Fruit fly (Drosophila melanogaster) whole organism, embryonic: Measurements from ENCODE around the gene CG14196.

Experiments used
- Asciz ChIP-seq: fragments of 200-800 bp; sonication (Bioruptor generic); optimal IDR thresholded peaks from 2 replicates; lab custom pipeline; 2017; ENCODE audit warnings: missing biosample characterization, mild to moderate bottlenecking, missing genetic modification characterization, missing genetic modification reagents
- CG10274 ChIP-seq: fragments of 200-800 bp; sonication (Bioruptor generic); optimal IDR thresholded peaks from 3 replicates; lab custom pipeline; 2017; ENCODE audit warnings: missing biosample characterization, mild to moderate bottlenecking, missing genetic modification characterization
- CG10321 ChIP-seq: fragments of 200-800 bp; sonication (Bioruptor generic); IDR thresholded peaks from 2 replicates; pipeline ENCODE4 v1.3.6; 2022; ENCODE audit warnings: missing biosample characterization, missing genetic modification characterization
- CG12236 ChIP-seq: fragments of 200-800 bp; sonication (Bioruptor generic); optimal IDR thresholded peaks from 2 replicates; lab custom pipeline; 2016; ENCODE audit warnings: missing biosample characterization, missing genetic modification characterization
- CG12391 ChIP-seq: fragments of 200-800 bp; sonication (Bioruptor generic); optimal IDR thresholded peaks from 3 replicates; lab custom pipeline; 2018; ENCODE audit warnings: missing biosample characterization, mild to moderate bottlenecking, missing genetic modification characterization, moderate library complexity
- CG15479 ChIP-seq: fragments of 200-800 bp; sonication (Bioruptor generic); optimal IDR thresholded peaks from 3 replicates; lab custom pipeline; 2019; ENCODE audit warnings: missing biosample characterization, mild to moderate bottlenecking, missing genetic modification characterization, moderate library complexity
- CG15601 ChIP-seq: fragments of 200-800 bp; sonication (Bioruptor generic); optimal IDR thresholded peaks from 3 replicates; lab custom pipeline; 2019; ENCODE audit warnings: missing biosample characterization, mild to moderate bottlenecking, missing genetic modification characterization, moderate library complexity
- CG1602 ChIP-seq: fragments of 200-800 bp; sonication (Bioruptor generic); optimal IDR thresholded peaks from 3 replicates; lab custom pipeline; 2016; ENCODE audit warnings: missing biosample characterization, missing genetic modification characterization
- CG17186 ChIP-seq: fragments of 200-800 bp; sonication (Bioruptor generic); optimal IDR thresholded peaks from 3 replicates; lab custom pipeline; 2017; ENCODE audit warnings: missing biosample characterization, missing genetic modification reagents, missing genetic modification characterization
- CG17359 ChIP-seq: fragments of 200-800 bp; sonication (Bioruptor generic); optimal IDR thresholded peaks from 3 replicates; lab custom pipeline; 2018; ENCODE audit warnings: missing biosample characterization, mild to moderate bottlenecking, missing genetic modification characterization, moderate library complexity
- CG2129 ChIP-seq: fragments of 200-800 bp; sonication (Bioruptor generic); IDR thresholded peaks from 2 replicates; pipeline ENCODE4 v1.3.6; 2022; ENCODE audit warnings: missing biosample characterization, missing genetic modification characterization; ENCODE audit not compliant: partially characterized antibody
- CG2889 ChIP-seq: fragments of 200-800 bp; sonication (Bioruptor generic); IDR thresholded peaks from 3 replicates; pipeline ENCODE4 v1.3.6; 2022; ENCODE audit warnings: missing biosample characterization, missing genetic modification characterization
- CG32772 ChIP-seq: fragments of 200-800 bp; sonication (Bioruptor generic); IDR thresholded peaks from 2 replicates; pipeline ENCODE4 v1.3.6; 2022; ENCODE audit warnings: missing biosample characterization, missing genetic modification characterization
- CG33557 ChIP-seq: fragments of 200-800 bp; sonication (Bioruptor generic); optimal IDR thresholded peaks from 2 replicates; lab custom pipeline; 2019; ENCODE audit warnings: missing biosample characterization, mild to moderate bottlenecking, missing genetic modification characterization, moderate library complexity
- CG34422 ChIP-seq: fragments of 200-800 bp; sonication (Bioruptor generic); IDR thresholded peaks from 3 replicates; pipeline ENCODE4 v1.3.6; 2022; ENCODE audit warnings: missing biosample characterization, missing genetic modification characterization
- CG4282 ChIP-seq: fragments of 200-800 bp; sonication (Bioruptor generic); optimal IDR thresholded peaks from 2 replicates; lab custom pipeline; 2016; ENCODE audit warnings: missing biosample characterization, missing genetic modification characterization
- CG43689 ChIP-seq: fragments of 200-800 bp; sonication (Bioruptor generic); IDR thresholded peaks from 2 replicates; pipeline ENCODE4 v1.3.6; 2022; ENCODE audit warnings: missing biosample characterization, missing genetic modification characterization
- CG4730 ChIP-seq: fragments of 200-800 bp; sonication (Bioruptor generic); IDR thresholded peaks from 2 replicates; pipeline ENCODE4 v1.3.6; 2022; ENCODE audit warnings: missing biosample characterization, missing genetic modification characterization
- CG4820 ChIP-seq: fragments of 200-800 bp; sonication (Bioruptor generic); optimal IDR thresholded peaks from 3 replicates; lab custom pipeline; 2016; ENCODE audit warnings: missing biosample characterization, missing genetic modification characterization
- CG6689 ChIP-seq: fragments of 200-800 bp; sonication (Bioruptor generic); IDR thresholded peaks from 2 replicates; pipeline ENCODE4 v1.3.6; 2022; ENCODE audit warnings: missing biosample characterization, missing genetic modification characterization
- CG8359 ChIP-seq: fragments of 200-800 bp; sonication (Bioruptor generic); optimal IDR thresholded peaks from 2 replicates; lab custom pipeline; 2017; ENCODE audit warnings: missing biosample characterization, mild to moderate bottlenecking, missing genetic modification characterization, borderline replicate concordance
- CoRest ChIP-seq: fragments of 200-800 bp; sonication (Bioruptor generic); optimal IDR thresholded peaks from 3 replicates; lab custom pipeline; 2018; ENCODE audit warnings: missing biosample characterization, mild to moderate bottlenecking, missing genetic modification characterization, moderate library complexity
- Doc3 ChIP-seq: fragments of 200-800 bp; sonication (Bioruptor generic); IDR thresholded peaks from 3 replicates; pipeline ENCODE4 v1.3.6; 2022; ENCODE audit warnings: missing biosample characterization, missing genetic modification characterization; ENCODE audit not compliant: partially characterized antibody
- E2f2 ChIP-seq: fragments of 200-800 bp; sonication (Bioruptor generic); IDR thresholded peaks from 2 replicates; pipeline ENCODE4 v1.3.6; 2022; ENCODE audit warnings: missing biosample characterization, missing genetic modification characterization
- Fer2 ChIP-seq: fragments of 200-800 bp; sonication (Bioruptor generic); optimal IDR thresholded peaks from 2 replicates; lab custom pipeline; 2018; ENCODE audit warnings: missing biosample characterization, mild to moderate bottlenecking, missing genetic modification characterization, moderate library complexity
- HLH4C ChIP-seq: fragments of 200-800 bp; sonication (Bioruptor generic); IDR thresholded peaks from 3 replicates; pipeline ENCODE4 v1.3.6; 2022; ENCODE audit warnings: missing biosample characterization, missing genetic modification characterization; ENCODE audit not compliant: partially characterized antibody
- MBD-R2 ChIP-seq: fragments of 200-800 bp; sonication (Bioruptor generic); IDR thresholded peaks from 2 replicates; pipeline ENCODE4 v1.3.6; 2022; ENCODE audit warnings: missing biosample characterization, missing genetic modification characterization
- MESR4 ChIP-seq: fragments of 200-800 bp; sonication (Bioruptor generic); optimal IDR thresholded peaks from 2 replicates; lab custom pipeline; 2018; ENCODE audit warnings: missing biosample characterization, mild to moderate bottlenecking, missing genetic modification characterization, moderate library complexity
- Med ChIP-seq: fragments of 200-800 bp; sonication (Bioruptor generic); peaks from one replicate; lab custom pipeline; 2016; ENCODE audit warnings: missing biosample characterization, missing genetic modification characterization, mild to moderate bottlenecking, inconsistent platforms, moderate library complexity
- NfI ChIP-seq: fragments of 200-800 bp; sonication (Bioruptor generic); optimal IDR thresholded peaks from 3 replicates; lab custom pipeline; 2018; ENCODE audit warnings: missing biosample characterization, mild to moderate bottlenecking, missing genetic modification characterization, moderate library complexity
- Side ChIP-seq: fragments of 200-800 bp; sonication (Bioruptor generic); optimal IDR thresholded peaks from 2 replicates; lab custom pipeline; 2016; ENCODE audit warnings: missing biosample characterization, missing genetic modification characterization
- Vsx1 ChIP-seq: fragments of 200-800 bp; sonication (Bioruptor generic); optimal IDR thresholded peaks from 2 replicates; lab custom pipeline; 2017; ENCODE audit warnings: missing biosample characterization, mild to moderate bottlenecking, missing genetic modification characterization, missing genetic modification reagents
- Xbp1 ChIP-seq: fragments of 200-800 bp; sonication (Bioruptor generic); optimal IDR thresholded peaks from 3 replicates; lab custom pipeline; 2016; ENCODE audit warnings: missing biosample characterization, mild to moderate bottlenecking, missing genetic modification characterization
- ara ChIP-seq: fragments of 200-800 bp; sonication (Bioruptor generic); IDR thresholded peaks from 2 replicates; pipeline ENCODE4 v1.3.6; 2022; ENCODE audit warnings: missing biosample characterization, missing genetic modification characterization
- cad ChIP-seq: fragments of >200 bp; optimal IDR thresholded peaks from 2 replicates; lab custom pipeline; 2017; ENCODE audit warnings: missing biosample characterization, missing genetic modification characterization
- cg ChIP-seq: fragments of 200-800 bp; sonication (Bioruptor generic); optimal IDR thresholded peaks from 3 replicates; lab custom pipeline; 2019; ENCODE audit warnings: missing biosample characterization, mild to moderate bottlenecking, missing genetic modification characterization, moderate library complexity
- chinmo ChIP-seq: fragments of 200-800 bp; sonication (Bioruptor generic); IDR thresholded peaks from 4 replicates; pipeline ENCODE4 v1.3.6; 2022; ENCODE audit warnings: missing biosample characterization, missing genetic modification characterization; ENCODE audit not compliant: partially characterized antibody
- dysf ChIP-seq: fragments of 200-800 bp; sonication (Bioruptor generic); IDR thresholded peaks from 3 replicates; pipeline ENCODE4 v1.3.6; 2022; ENCODE audit warnings: missing biosample characterization, missing genetic modification characterization
- en ChIP-seq: fragments of 200-800 bp; sonication (Bioruptor generic); optimal IDR thresholded peaks from 2 replicates; lab custom pipeline; 2016; ENCODE audit warnings: missing biosample characterization, missing genetic modification characterization
- fd64A ChIP-seq: fragments of 200-800 bp; sonication (Bioruptor generic); optimal IDR thresholded peaks from 3 replicates; lab custom pipeline; 2018; ENCODE audit warnings: missing biosample characterization, mild to moderate bottlenecking, missing genetic modification characterization
- gem ChIP-seq: fragments of 200-800 bp; sonication (Bioruptor generic); optimal IDR thresholded peaks from 2 replicates; lab custom pipeline; 2019; ENCODE audit warnings: missing biosample characterization, mild to moderate bottlenecking, missing genetic modification characterization, moderate library complexity
- hbn ChIP-seq: fragments of 200-800 bp; sonication (Bioruptor generic); IDR thresholded peaks from 2 replicates; pipeline ENCODE4 v1.3.6; 2022; ENCODE audit warnings: missing biosample characterization, missing genetic modification characterization; ENCODE audit not compliant: partially characterized antibody
- lab ChIP-seq: fragments of 200-800 bp; sonication (Bioruptor generic); optimal IDR thresholded peaks from 3 replicates; lab custom pipeline; 2017; ENCODE audit warnings: missing biosample characterization, missing genetic modification characterization, mild to moderate bottlenecking, moderate library complexity, missing genetic modification reagents
- mld ChIP-seq: fragments of 200-800 bp; sonication (Bioruptor generic); IDR thresholded peaks from 3 replicates; pipeline ENCODE4 v1.3.6; 2022; ENCODE audit warnings: missing biosample characterization, missing genetic modification characterization; ENCODE audit not compliant: partially characterized antibody
- nmo ChIP-seq: fragments of 200-800 bp; sonication (Bioruptor generic); optimal IDR thresholded peaks from 2 replicates; lab custom pipeline; 2018; ENCODE audit warnings: missing biosample characterization, mild to moderate bottlenecking, missing genetic modification characterization, moderate library complexity
- phol ChIP-seq: fragments of 200-800 bp; sonication (Bioruptor generic); optimal IDR thresholded peaks from 3 replicates; lab custom pipeline; 2018; ENCODE audit warnings: missing biosample characterization, mild to moderate bottlenecking, missing genetic modification characterization, moderate library complexity
- run ChIP-seq: fragments of 200-800 bp; sonication (Bioruptor generic); optimal IDR thresholded peaks from 3 replicates; lab custom pipeline; 2018; ENCODE audit warnings: missing biosample characterization, mild to moderate bottlenecking, missing genetic modification characterization
- schlank ChIP-seq: fragments of 200-800 bp; sonication (Bioruptor generic); optimal IDR thresholded peaks from 2 replicates; lab custom pipeline; 2018; ENCODE audit warnings: missing biosample characterization, mild to moderate bottlenecking, missing genetic modification characterization
- stwl ChIP-seq: fragments of 200-800 bp; sonication (Bioruptor generic); optimal IDR thresholded peaks from 3 replicates; lab custom pipeline; 2018; ENCODE audit warnings: missing biosample characterization, mild to moderate bottlenecking, missing genetic modification characterization, moderate library complexity
- usp ChIP-seq: fragments of >200 bp; optimal IDR thresholded peaks from 2 replicates; lab custom pipeline; 2017; ENCODE audit warnings: missing biosample characterization, missing genetic modification characterization

Gene CG14196

DNA sequence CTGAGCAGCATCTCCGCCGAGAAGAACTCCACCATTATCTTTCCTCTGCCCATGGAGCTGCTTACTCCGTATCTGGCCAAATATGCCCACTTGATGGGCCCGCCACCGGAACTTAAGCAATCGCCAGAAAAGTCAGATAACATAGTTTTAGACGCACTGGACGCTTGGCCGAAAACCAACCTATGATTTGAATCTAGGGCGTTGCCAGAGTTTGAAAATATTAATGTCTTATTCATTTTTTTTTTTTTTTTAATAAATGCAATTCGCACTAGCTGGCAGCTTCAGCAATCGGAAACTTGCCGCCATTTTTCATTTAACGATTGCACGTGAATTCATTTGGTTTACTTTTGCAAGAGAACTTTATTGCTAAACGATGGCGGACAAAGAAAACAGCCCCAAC lies 51.7 kb downstream of the CG14196 start, which contains the start of gene HP1D3csd (continued):
- TF ChIP-seq CG15479 (GFP tag; lab: Kevin White, UChicago) (no peak), CG10321 (no peak), CG6689 (GFP tag; lab: Robert Waterston, UW) (no peak), Fer2 (tag; lab: Kevin White, UChicago) (no peak), CG34422 (GFP tag; lab: Robert Waterston, UW) (no peak), NfI (GFP tag; lab: Kevin White, UChicago) (no peak), CG17359 (tag; lab: Kevin White, UChicago) (peak; percentile 94), nmo (peak; percentile 3), usp (no peak), Side (GFP tag; lab: Kevin White, UChicago) (no peak), Xbp1 (GFP tag; lab: Kevin White, UChicago) (no peak), dysf (GFP tag; lab: Robert Waterston, UW) (no peak), CG2889 (GFP tag; lab: Robert Waterston, UW) (no peak), fd64A (GFP tag; lab: Kevin White, UChicago) (no peak), chinmo (GFP tag; lab: Robert Waterston, UW) (0 out of 4 replicates have a peak, but pooled peaks have one; percentile 47), CG2129 (GFP tag; lab: Robert Waterston, UW) (no peak), CG1602 (no peak), en (no peak), MBD-R2 (GFP tag; lab: Robert Waterston, UW) (0 out of 2 replicates have a peak, but pooled peaks have one; percentile 14), mld (GFP tag; lab: Robert Waterston, UW) (0 out of 3 replicates have a peak, but pooled peaks have one; percentile 27), CG10274 (GFP tag; lab: Kevin White, UChicago) (no peak), CG12236 (GFP tag; lab: Kevin White, UChicago) (no peak), phol (tag; lab: Kevin White, UChicago) (peak; percentile 84), hbn (GFP tag; lab: Robert Waterston, UW) (no peak), Vsx1 (GFP tag; lab: Kevin White, UChicago) (no peak), CG17186 (no peak), CG12391 (no peak), CG32772 (GFP tag; lab: Robert Waterston, UW) (peak; percentile 73), cad (no peak), run (tag; lab: Kevin White, UChicago) (no peak), HLH4C (GFP tag; lab: Robert Waterston, UW) (no peak), CG4730 (GFP tag; lab: Robert Waterston, UW) (no peak), Doc3 (GFP tag; lab: Robert Waterston, UW) (no peak), CG33557 (GFP tag; lab: Kevin White, UChicago) (no peak), Asciz (GFP tag; lab: Kevin White, UChicago) (no peak), CG4820 (GFP tag; lab: Kevin White, UChicago) (no peak), CG8359 (GFP tag; lab: Kevin White, UChicago) (no peak), CG43689 (GFP tag; lab: Robert Waterston, UW) (no peak), cg (no peak), E2f2 (peak; percentile 72), CG15601 (tag; lab: Kevin White, UChicago) (no peak), stwl (tag; lab: Kevin White, UChicago) (peak; percentile 29), schlank (tag; lab: Kevin White, UChicago) (no peak), ara (no peak), gem (tag; lab: Kevin White, UChicago) (no peak), MESR4 (GFP tag; lab: Kevin White, UChicago) (no peak), Med (GFP tag; lab: Kevin White, UChicago) (peak; percentile 52), CoRest (tag; lab: Kevin White, UChicago) (no peak), lab (GFP tag; lab: Kevin White, UChicago) (no peak), CG4282 (no peak)
